Fruit fly (Drosophila melanogaster): ENCODE results near the gene CG32813.

- TF ChIP-seq CG6808 (GFP tag; optimal IDR thresholded peaks at IDR 0.05) = no peak
- no peak for TF ChIP-seq Sox15 (GFP tag; optimal IDR thresholded peaks at IDR 0.05)
- no peak for TF ChIP-seq CG11762 (GFP tag; optimal IDR thresholded peaks at IDR 0.05; ENCODE audit: insufficient read depth)
- TF ChIP-seq eg (GFP tag; IDR thresholded peaks at IDR 0.05) = 0 out of 3 replicates have a peak, but pooled peaks have one; percentile 21
- TF ChIP-seq CG3919 (GFP tag; optimal IDR thresholded peaks at IDR 0.05) = peak; percentile 30
- no peak for TF ChIP-seq achi (GFP tag; optimal IDR thresholded peaks at IDR 0.05)
- TF ChIP-seq Gug (GFP tag; IDR thresholded peaks at IDR 0.05) = no peak
- TF ChIP-seq Hr39 (GFP tag; optimal IDR thresholded peaks at IDR 0.05) = no peak
- no peak for TF ChIP-seq Smox (GFP tag; optimal IDR thresholded peaks at IDR 0.05)
- TF ChIP-seq fd85E (GFP tag; optimal IDR thresholded peaks at IDR 0.05) = no peak
- TF ChIP-seq lz (GFP tag; optimal IDR thresholded peaks at IDR 0.05) = peak; percentile 25
- TF ChIP-seq CG11294 (GFP tag; IDR thresholded peaks at IDR 0.05) = no peak
- no peak for TF ChIP-seq CG6163 (GFP tag; IDR thresholded peaks at IDR 0.05)
These were observed 12.2 kb downstream of the CG32813 start, which contains the start of gene Rilpl for dm6 chrX:1392875-1393274.
